Worm (Caenorhabditis elegans) whole organism, late embryonic: ENCODE results near the gene dpy-18.

Experiments
- K02D7.2 ChIP-seq: sonication (generic microtip); optimal IDR thresholded peaks from 2 replicates; lab custom pipeline; 2017; ENCODE audit warnings: mild to moderate bottlenecking, missing genetic modification characterization, missing compliant biosample characterization
- ceh-30 ChIP-seq: fragments of 150-350 bp; optimal IDR thresholded peaks from 2 replicates; lab custom pipeline; 2014; ENCODE audit warnings: missing biosample characterization, missing genetic modification characterization
- ceh-45 ChIP-seq: fragments of 200-800 bp; sonication (Bioruptor generic); IDR thresholded peaks from 2 replicates; pipeline ENCODE4 v1.3.6; 2022; ENCODE audit warnings: missing genetic modification reagents, missing genetic modification characterization, missing compliant biosample characterization
- ceh-9 ChIP-seq: sonication (generic microtip); optimal IDR thresholded peaks from 2 replicates; lab custom pipeline; 2016; ENCODE audit warnings: mild to moderate bottlenecking, missing genetic modification characterization, inconsistent platforms, missing compliant biosample characterization
- elt-2 ChIP-seq: sonication (generic microtip); optimal IDR thresholded peaks from 2 replicates; lab custom pipeline; 2016; ENCODE audit warnings: missing genetic modification reagents, missing genetic modification characterization, missing compliant biosample characterization
- fkh-10 ChIP-seq: fragments of 150-350 bp; optimal IDR thresholded peaks from 2 replicates; lab custom pipeline; 2014; ENCODE audit warnings: missing biosample characterization, missing genetic modification reagents, missing genetic modification characterization
- fkh-6 ChIP-seq: sonication (generic microtip); optimal IDR thresholded peaks from 2 replicates; lab custom pipeline; 2016; ENCODE audit warnings: missing genetic modification characterization, missing compliant biosample characterization
- nhr-11 ChIP-seq: fragments of 150-350 bp; optimal IDR thresholded peaks from 2 replicates; lab custom pipeline; 2014; ENCODE audit warnings: missing biosample characterization, missing genetic modification characterization
- pqm-1 ChIP-seq: sonication (generic microtip); optimal IDR thresholded peaks from 2 replicates; lab custom pipeline; 2016; ENCODE audit warnings: missing genetic modification characterization, missing compliant biosample characterization
- zip-5 ChIP-seq: sonication (generic microtip); optimal IDR thresholded peaks from 2 replicates; lab custom pipeline; 2016; ENCODE audit warnings: missing genetic modification characterization, missing compliant biosample characterization

- TF ChIP-seq ceh-45 (GFP tag; lab: Robert Waterston, UW): no peak
- no peak for TF ChIP-seq pqm-1
- TF ChIP-seq fkh-6 (tag; lab: Kevin White, UChicago): no peak
- TF ChIP-seq nhr-11: no peak
- no peak for TF ChIP-seq ceh-30 (tag; lab: Kevin White, UChicago)
- TF ChIP-seq fkh-10 (GFP tag; lab: Kevin White, UChicago): no peak
- no peak for TF ChIP-seq elt-2 (tag; lab: Kevin White, UChicago)
- no peak for TF ChIP-seq zip-5
- TF ChIP-seq K02D7.2 (tag; lab: Kevin White, UChicago): no peak
- no peak for TF ChIP-seq ceh-9 (tag; lab: Kevin White, UChicago)
Observed at ce11 chrIII:11391601-11392520, 14.1 kb upstream of the dpy-18 start.
